Worm (Caenorhabditis elegans): ENCODE results near the gene srlf-9.

The srlf-9 gene

ce11 chrIII:13376304-13376760, 25.2 kb downstream of the srlf-9 start, which contains the start of gene lis-1:
TSS of gene lis-1 (minus strand) at chrIII:13376710.
- no peak for TF ChIP-seq scrt-1 (GFP tag; IDR thresholded peaks at IDR 0.05)
- no peak for TF ChIP-seq hmg-4 (GFP tag; optimal IDR thresholded peaks at IDR 0.05)
- TF ChIP-seq ets-7 (tag; optimal IDR thresholded peaks at IDR 0.05): no peak
- TF ChIP-seq tbx-11 (GFP tag; IDR thresholded peaks at IDR 0.05): no peak
- TF ChIP-seq F13C5.2 (tag; optimal IDR thresholded peaks at IDR 0.05): no peak
- TF ChIP-seq hmbx-1 (tag; optimal IDR thresholded peaks at IDR 0.05): no peak
- TF ChIP-seq sea-1 (GFP tag; conservative IDR thresholded peaks at IDR 0.05): no peak
- TF ChIP-seq pes-1 (GFP tag; IDR thresholded peaks at IDR 0.05): no peak
- TF ChIP-seq flt-1 (GFP tag; IDR thresholded peaks at IDR 0.05): no peak
- TF ChIP-seq aly-1 (tag; optimal IDR thresholded peaks at IDR 0.05): no peak
- TF ChIP-seq tbx-37 (GFP tag; conservative IDR thresholded peaks at IDR 0.05): no peak
- TF ChIP-seq hnd-1 (tag; optimal IDR thresholded peaks at IDR 0.05): no peak
- no peak for TF ChIP-seq ceh-36 (tag; optimal IDR thresholded peaks at IDR 0.05)
- no peak for TF ChIP-seq B0310.2 (tag; optimal IDR thresholded peaks at IDR 0.05)
- no peak for TF ChIP-seq tra-4 (tag; optimal IDR thresholded peaks at IDR 0.05)
- TF ChIP-seq ceh-13 (GFP tag; optimal IDR thresholded peaks at IDR 0.05): no peak
- no peak for TF ChIP-seq ama-1 (optimal IDR thresholded peaks at IDR 0.05)

- no peak for TF ChIP-seq tbx-11 (GFP tag; IDR thresholded peaks at IDR 0.05)
- no peak for TF ChIP-seq flt-1 (GFP tag; IDR thresholded peaks at IDR 0.05)
- TF ChIP-seq sea-1 (GFP tag; conservative IDR thresholded peaks at IDR 0.05): no peak
- no peak for TF ChIP-seq tra-4 (tag; optimal IDR thresholded peaks at IDR 0.05)
- no peak for TF ChIP-seq ceh-36 (tag; optimal IDR thresholded peaks at IDR 0.05)
- TF ChIP-seq B0310.2 (tag; optimal IDR thresholded peaks at IDR 0.05): no peak
- TF ChIP-seq tbx-37 (GFP tag; conservative IDR thresholded peaks at IDR 0.05): no peak
- TF ChIP-seq hmg-4 (GFP tag; optimal IDR thresholded peaks at IDR 0.05): no peak
- TF ChIP-seq hnd-1 (tag; optimal IDR thresholded peaks at IDR 0.05): no peak
- TF ChIP-seq hmbx-1 (tag; optimal IDR thresholded peaks at IDR 0.05): no peak
- no peak for TF ChIP-seq aly-1 (tag; optimal IDR thresholded peaks at IDR 0.05)
- no peak for TF ChIP-seq F13C5.2 (tag; optimal IDR thresholded peaks at IDR 0.05)
- no peak for TF ChIP-seq scrt-1 (GFP tag; IDR thresholded peaks at IDR 0.05)
- no peak for TF ChIP-seq ceh-13 (GFP tag; optimal IDR thresholded peaks at IDR 0.05)
- TF ChIP-seq ama-1 (optimal IDR thresholded peaks at IDR 0.05): no peak
- no peak for TF ChIP-seq ets-7 (tag; optimal IDR thresholded peaks at IDR 0.05)
Measured at ce11 chrIII:13370980-13371379, 30.6 kb downstream of the srlf-9 start, which contains the start of gene T03F6.9. TSS of gene T03F6.9 (minus strand) at chrIII:13371080.

ce11 chrIII:13359847-13360246, 41.7 kb downstream of the srlf-9 start:
- TF ChIP-seq tbx-11 (GFP tag; IDR thresholded peaks at IDR 0.05): no peak
- TF ChIP-seq F13C5.2 (tag; optimal IDR thresholded peaks at IDR 0.05): peak; percentile 25
- peak; percentile 50 for TF ChIP-seq hmg-4 (GFP tag; optimal IDR thresholded peaks at IDR 0.05)
- TF ChIP-seq tbx-37 (GFP tag; conservative IDR thresholded peaks at IDR 0.05): peak; percentile 19; the same call in 1 of the 2 replicates
- no peak for TF ChIP-seq aly-1 (tag; optimal IDR thresholded peaks at IDR 0.05)
- no peak for TF ChIP-seq ama-1 (optimal IDR thresholded peaks at IDR 0.05)

ce11 chrIII:13359256-13359655, 42.3 kb downstream of the srlf-9 start, which contains the start of gene F53A2.9:
TSS of gene F53A2.9 (minus strand) at chrIII:13359356.
- no peak for TF ChIP-seq F13C5.2 (tag; optimal IDR thresholded peaks at IDR 0.05)
- TF ChIP-seq sea-1 (GFP tag; conservative IDR thresholded peaks at IDR 0.05): no peak
- TF ChIP-seq scrt-1 (GFP tag; IDR thresholded peaks at IDR 0.05): no peak
- no peak for TF ChIP-seq pes-1 (GFP tag; IDR thresholded peaks at IDR 0.05)
- no peak for TF ChIP-seq tra-4 (tag; optimal IDR thresholded peaks at IDR 0.05)
- TF ChIP-seq tbx-37 (GFP tag; conservative IDR thresholded peaks at IDR 0.05): no peak
- no peak for TF ChIP-seq ets-7 (tag; optimal IDR thresholded peaks at IDR 0.05)
- no peak for TF ChIP-seq ceh-36 (tag; optimal IDR thresholded peaks at IDR 0.05)
- no peak for TF ChIP-seq hmbx-1 (tag; optimal IDR thresholded peaks at IDR 0.05)
- TF ChIP-seq tbx-11 (GFP tag; IDR thresholded peaks at IDR 0.05): no peak
- TF ChIP-seq flt-1 (GFP tag; IDR thresholded peaks at IDR 0.05): no peak
- TF ChIP-seq ama-1 (optimal IDR thresholded peaks at IDR 0.05): no peak
- no peak for TF ChIP-seq aly-1 (tag; optimal IDR thresholded peaks at IDR 0.05)
- TF ChIP-seq hmg-4 (GFP tag; optimal IDR thresholded peaks at IDR 0.05): no peak
- TF ChIP-seq ceh-13 (GFP tag; optimal IDR thresholded peaks at IDR 0.05): no peak
- no peak for TF ChIP-seq B0310.2 (tag; optimal IDR thresholded peaks at IDR 0.05)
- no peak for TF ChIP-seq hnd-1 (tag; optimal IDR thresholded peaks at IDR 0.05)

- TF ChIP-seq ets-7 (tag; optimal IDR thresholded peaks at IDR 0.05) (no peak), hmbx-1 (tag; optimal IDR thresholded peaks at IDR 0.05) (no peak), pes-1 (GFP tag; IDR thresholded peaks at IDR 0.05) (no peak), F13C5.2 (tag; optimal IDR thresholded peaks at IDR 0.05) (no peak), hmg-4 (GFP tag; optimal IDR thresholded peaks at IDR 0.05) (no peak), ama-1 (optimal IDR thresholded peaks at IDR 0.05) (no peak), ceh-13 (GFP tag; optimal IDR thresholded peaks at IDR 0.05) (no peak), ceh-36 (tag; optimal IDR thresholded peaks at IDR 0.05) (no peak), tbx-11 (GFP tag; IDR thresholded peaks at IDR 0.05) (no peak), tbx-37 (GFP tag; conservative IDR thresholded peaks at IDR 0.05) (no peak), sea-1 (GFP tag; conservative IDR thresholded peaks at IDR 0.05) (no peak), tra-4 (tag; optimal IDR thresholded peaks at IDR 0.05) (no peak), scrt-1 (GFP tag; IDR thresholded peaks at IDR 0.05) (no peak), aly-1 (tag; optimal IDR thresholded peaks at IDR 0.05) (no peak), flt-1 (GFP tag; IDR thresholded peaks at IDR 0.05) (no peak), B0310.2 (tag; optimal IDR thresholded peaks at IDR 0.05) (no peak), hnd-1 (tag; optimal IDR thresholded peaks at IDR 0.05) (no peak)
Measured at ce11 chrIII:13350964-13351363, 50.6 kb downstream of the srlf-9 start.

Data from whole organism, early embryonic.